Fruit fly (Drosophila melanogaster) whole organism, embryonic: Measurements from ENCODE around the gene CG10232.

Experiments
- Atf3 ChIP-seq: fragments of 200-800 bp; sonication (Bioruptor generic); optimal IDR thresholded peaks from 3 replicates; lab custom pipeline; 2016; ENCODE audit warnings: missing biosample characterization, missing genetic modification characterization
- CG10321 ChIP-seq: fragments of 200-800 bp; sonication (Bioruptor generic); IDR thresholded peaks from 2 replicates; pipeline ENCODE4 v1.3.6; 2022; ENCODE audit warnings: missing biosample characterization, missing genetic modification characterization
- CG12219 ChIP-seq: fragments of 200-800 bp; sonication (Bioruptor generic); optimal IDR thresholded peaks from 3 replicates; lab custom pipeline; 2018; ENCODE audit warnings: missing biosample characterization, mild to moderate bottlenecking, missing genetic modification characterization
- CG12659 ChIP-seq: fragments of 200-800 bp; sonication (Bioruptor generic); optimal IDR thresholded peaks from 3 replicates; lab custom pipeline; 2017; ENCODE audit warnings: mild to moderate bottlenecking, missing biosample characterization, missing genetic modification reagents, missing genetic modification characterization
- CG12744 ChIP-seq: fragments of 200-800 bp; sonication (Bioruptor generic); optimal IDR thresholded peaks from 2 replicates; lab custom pipeline; 2016; ENCODE audit warnings: missing biosample characterization, missing genetic modification characterization
- CG12769 ChIP-seq: fragments of 200-800 bp; sonication (Bioruptor generic); optimal IDR thresholded peaks from 2 replicates; lab custom pipeline; 2019; ENCODE audit warnings: missing biosample characterization, mild to moderate bottlenecking, missing genetic modification characterization, moderate library complexity
- CG13624 ChIP-seq: fragments of 200-800 bp; sonication (Bioruptor generic); optimal IDR thresholded peaks from 2 replicates; lab custom pipeline; 2016; ENCODE audit warnings: missing biosample characterization, missing genetic modification characterization
- CG15479 ChIP-seq: fragments of 200-800 bp; sonication (Bioruptor generic); optimal IDR thresholded peaks from 3 replicates; lab custom pipeline; 2019; ENCODE audit warnings: missing biosample characterization, mild to moderate bottlenecking, missing genetic modification characterization, moderate library complexity
- CG16815 ChIP-seq: fragments of 200-800 bp; sonication (Bioruptor generic); optimal IDR thresholded peaks from 3 replicates; lab custom pipeline; 2017; ENCODE audit warnings: missing biosample characterization, mild to moderate bottlenecking, missing genetic modification characterization
- CG17186 ChIP-seq: fragments of 200-800 bp; sonication (Bioruptor generic); optimal IDR thresholded peaks from 3 replicates; lab custom pipeline; 2017; ENCODE audit warnings: missing biosample characterization, missing genetic modification reagents, missing genetic modification characterization
- CG18011 ChIP-seq: fragments of 200-800 bp; sonication (Bioruptor generic); optimal IDR thresholded peaks from 2 replicates; lab custom pipeline; 2017; ENCODE audit warnings: missing biosample characterization, missing genetic modification characterization, mild to moderate bottlenecking, moderate library complexity, missing genotype
- CG18764 ChIP-seq: fragments of 200-800 bp; sonication (Bioruptor generic); optimal IDR thresholded peaks from 3 replicates; lab custom pipeline; 2016; ENCODE audit warnings: missing biosample characterization, missing genetic modification characterization
- CG3281 ChIP-seq: fragments of 200-800 bp; sonication (Bioruptor generic); optimal IDR thresholded peaks from 3 replicates; lab custom pipeline; 2017; ENCODE audit warnings: missing biosample characterization, mild to moderate bottlenecking, missing genetic modification characterization
- CG42726 ChIP-seq: fragments of 200-800 bp; sonication (Bioruptor generic); IDR thresholded peaks from 2 replicates; pipeline ENCODE4 v1.3.6; 2022; ENCODE audit warnings: missing biosample characterization, missing genetic modification characterization; ENCODE audit not compliant: partially characterized antibody
- CG4854 ChIP-seq: fragments of 200-800 bp; sonication (Bioruptor generic); optimal IDR thresholded peaks from 2 replicates; lab custom pipeline; 2016; ENCODE audit warnings: missing biosample characterization, missing genetic modification characterization, inconsistent platforms
- CG5953 ChIP-seq: fragments of 200-800 bp; sonication (Bioruptor generic); IDR thresholded peaks from 2 replicates; pipeline ENCODE4 v1.3.6; 2022; ENCODE audit warnings: missing biosample characterization, missing genetic modification characterization
- CG7745 ChIP-seq: fragments of 200-800 bp; sonication (Bioruptor generic); optimal IDR thresholded peaks from 2 replicates; lab custom pipeline; 2018; ENCODE audit warnings: missing biosample characterization, mild to moderate bottlenecking, missing genetic modification characterization, moderate library complexity
- CG8924 ChIP-seq: fragments of 200-800 bp; optimal IDR thresholded peaks from 3 replicates; lab custom pipeline; 2019; ENCODE audit warnings: missing biosample characterization, mild to moderate bottlenecking, missing genetic modification characterization, moderate library complexity
- CG9437 ChIP-seq: fragments of 200-800 bp; sonication (Bioruptor generic); optimal IDR thresholded peaks from 2 replicates; lab custom pipeline; 2018; ENCODE audit warnings: missing biosample characterization, mild to moderate bottlenecking, missing genetic modification characterization
- CG9727 ChIP-seq: fragments of 200-800 bp; sonication (Bioruptor generic); optimal IDR thresholded peaks from 3 replicates; lab custom pipeline; 2017; ENCODE audit warnings: missing biosample characterization, mild to moderate bottlenecking, missing genetic modification characterization
- Dip2 ChIP-seq: fragments of 200-800 bp; sonication (Bioruptor generic); IDR thresholded peaks from 2 replicates; pipeline ENCODE4 v1.3.6; 2022; ENCODE audit warnings: missing biosample characterization, missing genetic modification characterization
- GATAe ChIP-seq: fragments of 200-800 bp; sonication (Bioruptor generic); conservative IDR thresholded peaks from 2 replicates; pipeline ENCODE4 v1.3.6; 2022; ENCODE audit warnings: missing biosample characterization, missing genetic modification characterization
- Hsf ChIP-seq: fragments of 200-800 bp; sonication (Bioruptor generic); optimal IDR thresholded peaks from 3 replicates; lab custom pipeline; 2016; ENCODE audit warnings: missing biosample characterization, missing genetic modification characterization
- MESR4 ChIP-seq: fragments of 200-800 bp; sonication (Bioruptor generic); optimal IDR thresholded peaks from 2 replicates; lab custom pipeline; 2018; ENCODE audit warnings: missing biosample characterization, mild to moderate bottlenecking, missing genetic modification characterization, moderate library complexity
- Poxn ChIP-seq: fragments of 200-800 bp; sonication (Bioruptor generic); IDR thresholded peaks from 2 replicates; pipeline ENCODE4 v1.3.6; 2022; ENCODE audit warnings: missing biosample characterization, missing genetic modification characterization
- Ptx1 ChIP-seq: fragments of 200-800 bp; sonication (Bioruptor generic); IDR thresholded peaks from 2 replicates; pipeline ENCODE4 v1.3.6; 2022; ENCODE audit warnings: missing biosample characterization, missing genetic modification characterization
- ash1 ChIP-seq: fragments of 200-800 bp; sonication (Bioruptor generic); optimal IDR thresholded peaks from 2 replicates; lab custom pipeline; 2018; ENCODE audit warnings: missing biosample characterization, mild to moderate bottlenecking, missing genetic modification characterization
- az2 ChIP-seq: fragments of 200-800 bp; sonication (Bioruptor generic); optimal IDR thresholded peaks from 3 replicates; lab custom pipeline; 2016; ENCODE audit warnings: missing biosample characterization, missing genetic modification characterization
- bowl ChIP-seq: fragments of 200-800 bp; sonication (Bioruptor generic); IDR thresholded peaks from 2 replicates; pipeline ENCODE4 v1.3.6; 2022; ENCODE audit warnings: missing biosample characterization, missing genetic modification characterization
- cad ChIP-seq: fragments of >200 bp; optimal IDR thresholded peaks from 2 replicates; lab custom pipeline; 2017; ENCODE audit warnings: missing biosample characterization, missing genetic modification characterization
- caup ChIP-seq: fragments of 200-800 bp; sonication (Bioruptor generic); optimal IDR thresholded peaks from 3 replicates; lab custom pipeline; 2017; ENCODE audit warnings: missing biosample characterization, mild to moderate bottlenecking, missing genetic modification characterization, moderate library complexity; ENCODE audit not compliant: severe bottlenecking
- disco-r ChIP-seq: fragments of 200-800 bp; sonication (Bioruptor generic); optimal IDR thresholded peaks from 2 replicates; lab custom pipeline; 2016; ENCODE audit warnings: missing biosample characterization, missing genetic modification characterization
- dmrt11E ChIP-seq: fragments of 200-800 bp; sonication (Bioruptor generic); optimal IDR thresholded peaks from 3 replicates; lab custom pipeline; 2018; ENCODE audit warnings: missing biosample characterization, mild to moderate bottlenecking, missing genetic modification characterization, moderate library complexity
- her ChIP-seq: fragments of 200-800 bp; sonication (Bioruptor generic); optimal IDR thresholded peaks from 2 replicates; lab custom pipeline; 2016; ENCODE audit warnings: missing biosample characterization, missing genetic modification characterization
- ind ChIP-seq: fragments of 200-800 bp; sonication (Bioruptor generic); optimal IDR thresholded peaks from 3 replicates; lab custom pipeline; 2016; ENCODE audit warnings: missing biosample characterization, missing genetic modification characterization
- kay ChIP-seq: fragments of 200-800 bp; sonication (Bioruptor generic); optimal IDR thresholded peaks from 2 replicates; lab custom pipeline; 2016; ENCODE audit warnings: missing biosample characterization, missing genetic modification characterization
- maf-S ChIP-seq: fragments of 200-800 bp; sonication (Bioruptor generic); optimal IDR thresholded peaks from 2 replicates; lab custom pipeline; 2016; ENCODE audit warnings: missing biosample characterization, missing genetic modification characterization
- phol ChIP-seq: fragments of 200-800 bp; sonication (Bioruptor generic); optimal IDR thresholded peaks from 3 replicates; lab custom pipeline; 2018; ENCODE audit warnings: missing biosample characterization, mild to moderate bottlenecking, missing genetic modification characterization, moderate library complexity
- pum ChIP-seq: fragments of 200-800 bp; sonication (Bioruptor generic); optimal IDR thresholded peaks from 2 replicates; lab custom pipeline; 2016; ENCODE audit warnings: missing biosample characterization, missing genetic modification characterization
- sc ChIP-seq, 3 experiments: fragments of >200 bp in 2 of 3; fragments of 200-800 bp in 1 of 3; sonication (Bioruptor generic) in 1 of 3; optimal IDR thresholded peaks; 2 replicates in 2 of 3; 3 replicates in 1 of 3; lab custom pipeline; 2017; ENCODE audit warnings: mild to moderate bottlenecking in 1 of 3, missing biosample characterization in 1 of 3, missing genetic modification characterization in 1 of 3, missing genetic modification reagents in 1 of 3
- sd ChIP-seq: fragments of 200-800 bp; sonication (Bioruptor generic); optimal IDR thresholded peaks from 3 replicates; lab custom pipeline; 2018; ENCODE audit warnings: missing biosample characterization, mild to moderate bottlenecking, missing genetic modification characterization, moderate library complexity
- seq ChIP-seq: fragments of 200-800 bp; sonication (Bioruptor generic); IDR thresholded peaks from 2 replicates; pipeline ENCODE4 v1.3.6; 2022; ENCODE audit warnings: missing biosample characterization, missing genetic modification characterization
- slbo ChIP-seq: fragments of 200-800 bp; sonication (Bioruptor generic); IDR thresholded peaks from 2 replicates; pipeline ENCODE4 v1.3.6; 2022; ENCODE audit warnings: missing biosample characterization, missing genetic modification characterization
- tap ChIP-seq: fragments of 200-800 bp; optimal IDR thresholded peaks from 3 replicates; lab custom pipeline; 2019; ENCODE audit warnings: missing biosample characterization, mild to moderate bottlenecking, missing genetic modification characterization, moderate library complexity
- tin ChIP-seq: fragments of 200-800 bp; sonication (Bioruptor generic); optimal IDR thresholded peaks from 3 replicates; lab custom pipeline; 2016; ENCODE audit warnings: missing biosample characterization, missing genetic modification characterization
- tna ChIP-seq: fragments of 200-800 bp; sonication (Bioruptor generic); IDR thresholded peaks from 2 replicates; pipeline ENCODE4 v1.3.6; 2022; ENCODE audit warnings: missing biosample characterization, missing genetic modification characterization; ENCODE audit not compliant: partially characterized antibody
- unc-4 ChIP-seq: fragments of 200-800 bp; sonication (Bioruptor generic); IDR thresholded peaks from 2 replicates; pipeline ENCODE4 v1.3.6; 2022; ENCODE audit warnings: missing biosample characterization, missing genetic modification characterization; ENCODE audit not compliant: partially characterized antibody
- wdn ChIP-seq: fragments of 200-800 bp; sonication (Bioruptor generic); IDR thresholded peaks from 2 replicates; pipeline ENCODE4 v1.3.6; 2022; ENCODE audit warnings: missing biosample characterization, missing genetic modification characterization

CG10232 gene

DNA sequence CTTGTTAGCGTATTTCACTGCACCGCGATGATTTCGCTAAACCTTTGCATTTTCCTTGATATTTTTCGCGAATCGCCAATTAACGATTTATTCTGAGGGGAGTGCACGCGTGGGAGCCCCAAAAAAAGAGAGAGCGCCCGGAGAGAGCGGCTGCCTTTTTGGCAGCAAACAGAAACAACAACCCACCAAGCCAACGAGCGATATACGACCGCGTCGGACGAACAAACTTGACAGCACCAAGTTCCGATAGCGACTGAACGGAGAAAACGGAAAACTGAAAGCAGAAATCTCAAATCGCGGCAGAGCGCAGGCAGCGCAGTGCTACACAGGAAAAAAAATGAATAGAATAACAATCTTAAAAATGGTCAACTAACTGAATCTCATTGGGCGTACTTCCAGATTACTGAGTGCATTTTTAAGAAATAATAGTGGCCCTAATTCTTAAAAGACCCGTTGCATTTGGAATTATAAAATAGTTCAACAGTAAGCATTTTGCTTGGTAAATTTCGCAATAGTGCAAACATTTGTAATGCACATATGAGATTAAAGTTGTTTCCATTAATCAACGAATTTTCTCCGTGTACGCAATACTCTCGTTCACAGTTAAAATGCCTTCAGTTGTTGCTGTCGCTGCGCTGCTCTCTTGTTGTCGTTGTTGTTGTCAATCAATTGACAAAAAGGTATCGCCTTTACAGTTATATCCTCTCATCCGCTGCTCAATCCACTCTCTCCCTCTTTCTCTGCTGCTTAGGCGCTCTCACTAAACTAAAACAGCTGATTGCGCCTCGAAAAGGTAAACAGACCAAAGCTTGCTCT, 51.8 kb downstream of the CG10232 start, which contains the start of gene CG31145 (continued):
- TF ChIP-seq cad (GFP tag; lab: Kevin White, UChicago) (no peak), ash1 (GFP tag; lab: Kevin White, UChicago) (peak; percentile 82), pum (GFP tag; lab: Kevin White, UChicago) (peak; percentile 100), CG12744 (GFP tag; lab: Kevin White, UChicago) (peak; percentile 99), MESR4 (GFP tag; lab: Kevin White, UChicago) (peak; percentile 73), phol (peak; percentile 99), CG17186 (peak; percentile 96), seq (GFP tag; lab: Robert Waterston, UW) (peak; percentile 99), sd (tag; lab: Kevin White, UChicago) (peak; percentile 98), CG13624 (GFP tag; lab: Kevin White, UChicago) (peak; percentile 100), CG15479 (GFP tag; lab: Kevin White, UChicago) (peak; percentile 65), disco-r (peak; percentile 99), CG42726 (GFP tag; lab: Robert Waterston, UW) (peak; percentile 61; the same call in 1 of the 2 replicates), CG12769 (peak; percentile 99), her (GFP tag; lab: Kevin White, UChicago) (peak; percentile 98), unc-4 (GFP tag; lab: Robert Waterston, UW) (0 out of 2 replicates have a peak, but pooled peaks have one; percentile 15), Ptx1 (GFP tag; lab: Robert Waterston, UW) (peak; percentile 99), CG9727 (GFP tag; lab: Kevin White, UChicago) (peak; percentile 99), az2 (GFP tag; lab: Kevin White, UChicago) (peak; percentile 100), kay (GFP tag; lab: Kevin White, UChicago) (peak; percentile 99), bowl (GFP tag; lab: Robert Waterston, UW) (peak; percentile 95), Hsf (GFP tag; lab: Kevin White, UChicago) (peak; percentile 100), CG16815 (GFP tag; lab: Kevin White, UChicago) (peak; percentile 99), CG10321 (GFP tag; lab: Robert Waterston, UW) (peak; percentile 86), tap (tag; lab: Kevin White, UChicago) (peak; percentile 99), maf-S (peak; percentile 99), CG8924 (tag; lab: Kevin White, UChicago) (peak; percentile 100), Dip2 (GFP tag; lab: Robert Waterston, UW) (peak; percentile 83; the same call in 1 of the 2 replicates), ind (GFP tag; lab: Kevin White, UChicago) (peak; percentile 100), GATAe (GFP tag; lab: Robert Waterston, UW) (peak; percentile 99), dmrt11E (tag; lab: Kevin White, UChicago) (peak; percentile 94), CG4854 (GFP tag; lab: Kevin White, UChicago) (peak; percentile 99), CG7745 (tag; lab: Kevin White, UChicago) (peak; percentile 37), tna (GFP tag; lab: Robert Waterston, UW) (peak; percentile 70; the same call in 1 of the 2 replicates), CG12219 (GFP tag; lab: Kevin White, UChicago) (peak; percentile 99), sc (optimal IDR thresholded peaks at IDR 0.05; lab: Kevin White, UChicago) (no peak), sc (GFP tag; optimal IDR thresholded peaks at IDR 0.05; lab: Kevin White, UChicago) (peak; percentile 99), wdn (peak; percentile 98), CG5953 (GFP tag; lab: Robert Waterston, UW) (peak; percentile 98), CG3281 (GFP tag; lab: Kevin White, UChicago) (peak; percentile 100), caup (GFP tag; lab: Kevin White, UChicago) (peak; percentile 99), CG9437 (GFP tag; lab: Kevin White, UChicago) (peak; percentile 97), Poxn (peak; percentile 97), CG12659 (GFP tag; lab: Kevin White, UChicago) (peak; percentile 100), CG18011 (GFP tag; lab: Kevin White, UChicago) (peak; percentile 94), slbo (GFP tag; lab: Robert Waterston, UW) (peak; percentile 99), tin (GFP tag; lab: Kevin White, UChicago) (peak; percentile 99), Atf3 (GFP tag; lab: Kevin White, UChicago) (peak; percentile 99), CG18764 (peak; percentile 99)
